Fruit fly (Drosophila melanogaster): ENCODE results near the gene Coq8.

Gene Coq8

DNA sequence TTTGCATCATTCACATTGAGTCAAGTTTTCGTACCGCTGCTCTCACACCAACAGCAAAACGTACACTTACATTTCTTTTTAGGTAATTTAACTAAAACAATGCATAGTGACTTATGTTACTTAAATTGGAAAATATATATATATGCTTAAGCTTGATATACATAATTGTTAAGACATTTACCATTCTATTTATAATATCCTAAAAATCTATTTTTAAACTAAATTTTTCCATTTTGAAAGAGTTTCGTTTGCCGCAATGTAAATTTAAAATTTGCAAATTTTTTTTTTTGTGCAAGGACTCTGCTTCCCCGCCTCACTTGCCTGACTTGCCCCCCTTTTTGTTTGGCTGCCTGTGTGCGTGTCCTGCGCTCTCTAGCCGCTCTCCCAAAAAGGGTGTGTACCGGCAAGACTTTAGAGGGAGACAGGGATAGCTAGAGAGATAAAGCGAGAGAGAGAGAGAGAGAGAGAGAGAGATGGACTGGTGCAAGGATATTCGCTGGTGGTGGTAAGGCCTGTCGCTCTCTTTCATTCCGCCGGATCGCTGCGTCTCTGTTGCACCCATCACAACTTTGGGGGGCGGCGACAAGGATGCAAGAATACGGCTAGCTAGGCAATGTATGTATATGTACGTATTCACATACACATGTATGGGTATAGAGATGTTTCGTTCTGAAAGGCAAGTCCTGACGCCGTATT, 37.1 kb upstream of the Coq8 start (continued):
- TF ChIP-seq E2f1 (GFP tag; IDR thresholded peaks at IDR 0.05), result peak; percentile 47
- no peak for TF ChIP-seq CG4424 (GFP tag; optimal IDR thresholded peaks at IDR 0.05)
- TF ChIP-seq CG14014 (GFP tag; IDR thresholded peaks at IDR 0.05), result no peak
- no peak for TF ChIP-seq en (GFP tag; optimal IDR thresholded peaks at IDR 0.05)
- peak; percentile 59; the same call in 2 of the 3 replicates for TF ChIP-seq dysf (GFP tag; IDR thresholded peaks at IDR 0.05)
- no peak for TF ChIP-seq ro (GFP tag; IDR thresholded peaks at IDR 0.05)
- TF ChIP-seq Adf1 (GFP tag; IDR thresholded peaks at IDR 0.05), result no peak
- TF ChIP-seq NfI (GFP tag; optimal IDR thresholded peaks at IDR 0.05), result peak; percentile 4
- TF ChIP-seq CG17829 (tag; optimal IDR thresholded peaks at IDR 0.05), result peak; percentile 39
- no peak for TF ChIP-seq Mes4 (GFP tag; optimal IDR thresholded peaks at IDR 0.05)
- peak; percentile 49 for TF ChIP-seq Fer3 (tag; optimal IDR thresholded peaks at IDR 0.05)
- no peak for TF ChIP-seq CG10543 (GFP tag; optimal IDR thresholded peaks at IDR 0.05)
- TF ChIP-seq ATbp (GFP tag; optimal IDR thresholded peaks at IDR 0.05), result peak; percentile 17
- TF ChIP-seq Med (GFP tag), result no peak
- peak; percentile 35 for TF ChIP-seq CG3281 (GFP tag; optimal IDR thresholded peaks at IDR 0.05)
- TF ChIP-seq tx (GFP tag; optimal IDR thresholded peaks at IDR 0.05), result no peak
- TF ChIP-seq CG3163 (GFP tag; optimal IDR thresholded peaks at IDR 0.05), result no peak
- TF ChIP-seq repo (GFP tag; optimal IDR thresholded peaks at IDR 0.05), result no peak
- TF ChIP-seq CG13775 (GFP tag; optimal IDR thresholded peaks at IDR 0.05), result peak; percentile 5
- no peak for TF ChIP-seq CG12299 (tag; optimal IDR thresholded peaks at IDR 0.05)
- no peak for TF ChIP-seq CG7987 (GFP tag; optimal IDR thresholded peaks at IDR 0.05)
- no peak for TF ChIP-seq Atf3 (GFP tag; optimal IDR thresholded peaks at IDR 0.05)
- TF ChIP-seq CG1603 (tag; optimal IDR thresholded peaks at IDR 0.05), result no peak
- peak; percentile 60 for TF ChIP-seq CG10147 (GFP tag; optimal IDR thresholded peaks at IDR 0.05)
- no peak for TF ChIP-seq CG8281 (tag; optimal IDR thresholded peaks at IDR 0.05)
- no peak for TF ChIP-seq Hr39 (optimal IDR thresholded peaks at IDR 0.05)
- no peak for TF ChIP-seq CG13123 (GFP tag; optimal IDR thresholded peaks at IDR 0.05)
- peak; percentile 23 for TF ChIP-seq CG13296 (GFP tag; optimal IDR thresholded peaks at IDR 0.05)
- TF ChIP-seq CG12942 (GFP tag; optimal IDR thresholded peaks at IDR 0.05), result no peak
- peak; percentile 54 for TF ChIP-seq CoRest (tag; optimal IDR thresholded peaks at IDR 0.05)
- TF ChIP-seq Hr3 (GFP tag; optimal IDR thresholded peaks at IDR 0.05), result peak; percentile 20
- TF ChIP-seq abd-A (tag; optimal IDR thresholded peaks at IDR 0.05), result peak; percentile 49
- peak; percentile 26 for TF ChIP-seq exex (tag; optimal IDR thresholded peaks at IDR 0.05)
- TF ChIP-seq CG15514 (GFP tag; optimal IDR thresholded peaks at IDR 0.05), result peak; percentile 23
- TF ChIP-seq CG6689 (GFP tag; IDR thresholded peaks at IDR 0.05), result peak; percentile 31; the same call in 1 of the 2 replicates
- TF ChIP-seq CG9817 (tag; optimal IDR thresholded peaks at IDR 0.05), result peak; percentile 10
- TF ChIP-seq CG2678 (tag; optimal IDR thresholded peaks at IDR 0.05), result peak; percentile 76
- TF ChIP-seq YL-1 (GFP tag; optimal IDR thresholded peaks at IDR 0.05), result no peak
- TF ChIP-seq CG10979 (tag; optimal IDR thresholded peaks at IDR 0.05), result peak; percentile 60
- TF ChIP-seq CG3847 (GFP tag; IDR thresholded peaks at IDR 0.05), result 0 out of 2 replicates have a peak, but pooled peaks have one; percentile 10
- no peak for TF ChIP-seq gro (GFP tag; optimal IDR thresholded peaks at IDR 0.05)
- peak; percentile 55 for TF ChIP-seq fd96Cb (tag; optimal IDR thresholded peaks at IDR 0.05)
- TF ChIP-seq corto (GFP tag; optimal IDR thresholded peaks at IDR 0.05), result no peak
- no peak for TF ChIP-seq ranshi (GFP tag; IDR thresholded peaks at IDR 0.05)
- TF ChIP-seq CG6791 (GFP tag; IDR thresholded peaks at IDR 0.05; ENCODE audit: partially characterized antibody), result no peak
- TF ChIP-seq Deaf1 (tag; optimal IDR thresholded peaks at IDR 0.05), result peak; percentile 48
- TF ChIP-seq CG1024 (GFP tag; IDR thresholded peaks at IDR 0.05), result no peak
- no peak for TF ChIP-seq CG10366 (GFP tag; IDR thresholded peaks at IDR 0.05)
- no peak for TF ChIP-seq sima (GFP tag; optimal IDR thresholded peaks at IDR 0.05)
- TF ChIP-seq Ravus (GFP tag; IDR thresholded peaks at IDR 0.05), result no peak

Measured in whole organism, embryonic.